Worm (Caenorhabditis elegans) whole organism, young adult: ENCODE data around the gene sca-1.

Source experiments
- B0261.1 ChIP-seq: sonication (generic microtip); optimal IDR thresholded peaks from 2 replicates; lab custom pipeline; 2016; ENCODE audit warnings: mild to moderate bottlenecking, missing genetic modification characterization, moderate library complexity, missing compliant biosample characterization
- C06A6.2 ChIP-seq: fragments of 200-800 bp; sonication (Bioruptor generic); conservative IDR thresholded peaks from 2 replicates; pipeline ENCODE4 v1.3.6; 2022; ENCODE audit warnings: missing genetic modification characterization, missing compliant biosample characterization
- F23B12.7 ChIP-seq: sonication (generic microtip); optimal IDR thresholded peaks from 2 replicates; lab custom pipeline; 2017; ENCODE audit warnings: missing genetic modification characterization, mild to moderate bottlenecking, missing compliant biosample characterization, antibody characterized with exemption, moderate library complexity; ENCODE audit not compliant: insufficient read depth
- F37B4.10 ChIP-seq: fragments of 200-800 bp; sonication (Bioruptor generic); IDR thresholded peaks from 2 replicates; pipeline ENCODE4 v1.3.6; 2022; ENCODE audit warnings: missing genetic modification characterization, missing compliant biosample characterization
- T07F8.4 ChIP-seq: sonication (generic microtip); optimal IDR thresholded peaks from 2 replicates; lab custom pipeline; 2016; ENCODE audit warnings: mild to moderate bottlenecking, missing genetic modification characterization, moderate library complexity, missing compliant biosample characterization
- Y53F4B.3 ChIP-seq: fragments of 200-800 bp; sonication (Bioruptor generic); IDR thresholded peaks from 2 replicates; pipeline ENCODE4 v1.3.6; 2022; ENCODE audit warnings: missing genetic modification reagents, missing genetic modification characterization, missing compliant biosample characterization
- attf-6 ChIP-seq: fragments of 200-800 bp; sonication (Bioruptor generic); IDR thresholded peaks from 2 replicates; pipeline ENCODE4 v1.3.6; 2022; ENCODE audit warnings: missing genetic modification reagents, missing genetic modification characterization, missing compliant biosample characterization
- ccch-3 ChIP-seq: fragments of 200-800 bp; sonication (Bioruptor generic); optimal IDR thresholded peaks from 2 replicates; lab custom pipeline; 2018; ENCODE audit warnings: mild to moderate bottlenecking, missing genetic modification characterization, missing compliant biosample characterization
- cebp-1 ChIP-seq, 2 experiments: fragments of 200-800 bp in 1 of 2; sonication (Bioruptor generic) in 1 of 2; sonication (generic microtip) in 1 of 2; IDR thresholded peaks in 1 of 2; optimal IDR thresholded peaks in 1 of 2; 2 replicates each; pipeline versions ENCODE4 v1.3.6 to Lab custom; 2017 to 2022; ENCODE audit warnings: missing compliant biosample characterization in 2 of 2, missing genetic modification characterization in 2 of 2, mild to moderate bottlenecking in 1 of 2, missing genetic modification reagents in 1 of 2, moderate library complexity in 1 of 2
- ceh-100 ChIP-seq: fragments of 200-800 bp; sonication (Bioruptor generic); IDR thresholded peaks from 2 replicates; pipeline ENCODE4 v1.3.6; 2022; ENCODE audit warnings: missing genetic modification reagents, missing genetic modification characterization, missing compliant biosample characterization
- ceh-91 ChIP-seq: fragments of 200-800 bp; sonication (Bioruptor generic); IDR thresholded peaks from 2 replicates; pipeline ENCODE4 v1.3.6; 2022; ENCODE audit warnings: missing genetic modification reagents, missing genetic modification characterization, missing compliant biosample characterization
- die-1 ChIP-seq: sonication (generic microtip); optimal IDR thresholded peaks from 2 replicates; lab custom pipeline; 2016; ENCODE audit warnings: missing genotype, mild to moderate bottlenecking, missing genetic modification characterization, missing compliant biosample characterization
- dox-1 ChIP-seq: fragments of 200-800 bp; sonication (Bioruptor generic); IDR thresholded peaks from 2 replicates; pipeline ENCODE4 v1.3.6; 2022; ENCODE audit warnings: missing genetic modification reagents, missing genetic modification characterization, missing compliant biosample characterization
- hlh-12 ChIP-seq: sonication (generic microtip); optimal IDR thresholded peaks from 2 replicates; lab custom pipeline; 2016; ENCODE audit warnings: missing genetic modification characterization, missing compliant biosample characterization
- hlh-26 ChIP-seq: fragments of 200-800 bp; sonication (Bioruptor generic); conservative IDR thresholded peaks from 2 replicates; pipeline ENCODE4 v1.3.6; 2022; ENCODE audit warnings: missing genetic modification reagents, missing genetic modification characterization, missing compliant biosample characterization
- hsf-1 ChIP-seq: fragments of 200-800 bp; sonication (Bioruptor generic); IDR thresholded peaks from 2 replicates; pipeline ENCODE4 v1.3.6; 2022; ENCODE audit warnings: missing genetic modification reagents, missing genetic modification characterization, missing compliant biosample characterization
- let-607 ChIP-seq, 2 experiments: fragments of 200-800 bp in 1 of 2; sonication (Bioruptor generic) in 1 of 2; sonication (generic microtip) in 1 of 2; optimal IDR thresholded peaks; 2 replicates each; lab custom pipeline; 2016 to 2018; ENCODE audit warnings: mild to moderate bottlenecking in 2 of 2, missing compliant biosample characterization in 2 of 2, missing genetic modification characterization in 2 of 2, moderate library complexity in 2 of 2, missing genotype in 1 of 2
- lin-35 ChIP-seq, 3 experiments: fragments of 150-350 bp in 2 of 3; sonication (generic microtip) in 1 of 3; optimal IDR thresholded peaks; 2 replicates each; lab custom pipeline; 2014 to 2018; ENCODE audit warnings: missing biosample characterization in 3 of 3, missing genetic modification characterization in 3 of 3, missing genetic modification reagents in 3 of 3
- mel-28 ChIP-seq: sonication (generic microtip); optimal IDR thresholded peaks from 2 replicates; lab custom pipeline; 2016; ENCODE audit warnings: borderline replicate concordance, mild to moderate bottlenecking, missing genetic modification characterization, missing compliant biosample characterization
- nfya-1 ChIP-seq: sonication (generic microtip); optimal IDR thresholded peaks from 2 replicates; lab custom pipeline; 2017; ENCODE audit warnings: antibody characterized with exemption, missing compliant biosample characterization, missing genetic modification characterization, borderline replicate concordance; ENCODE audit not compliant: insufficient read depth
- nfyb-1 ChIP-seq: fragments of 200-800 bp; sonication (Bioruptor generic); IDR thresholded peaks from 2 replicates; pipeline ENCODE4 v1.3.6; 2022; ENCODE audit warnings: missing genetic modification reagents, missing genetic modification characterization, missing compliant biosample characterization
- nhr-80 ChIP-seq: sonication (generic microtip); optimal IDR thresholded peaks from 2 replicates; lab custom pipeline; 2016; ENCODE audit warnings: missing genetic modification characterization, missing compliant biosample characterization
- pha-4 ChIP-seq: fragments of 150-350 bp; sonication (generic microtip); optimal IDR thresholded peaks from 2 replicates; lab custom pipeline; 2014; ENCODE audit warnings: missing biosample characterization, missing genetic modification reagents, missing genetic modification characterization
- rcor-1 ChIP-seq: fragments of 200-800 bp; sonication (Bioruptor generic); IDR thresholded peaks from 2 replicates; pipeline ENCODE4 v1.3.6; 2022; ENCODE audit warnings: missing genetic modification reagents, missing genetic modification characterization, missing compliant biosample characterization
- rec-8 ChIP-seq, 2 experiments: sonication (generic microtip); optimal IDR thresholded peaks; 2 replicates each; lab custom pipeline; 2016; ENCODE audit warnings: mild to moderate bottlenecking in 2 of 2, missing genetic modification characterization in 2 of 2, missing genetic modification reagents in 2 of 2, missing genotype in 2 of 2, missing biosample characterization in 1 of 2, missing compliant biosample characterization in 1 of 2, moderate library complexity in 1 of 2
- repo-1 ChIP-seq: sonication (generic microtip); optimal IDR thresholded peaks from 2 replicates; lab custom pipeline; 2017; ENCODE audit warnings: mild to moderate bottlenecking, missing genetic modification characterization, missing compliant biosample characterization
- rpc-1 ChIP-seq, 2 experiments: fragments of 150-350 bp in 1 of 2; sonication (generic microtip) in 1 of 2; optimal IDR thresholded peaks; 2 replicates each; lab custom pipeline; 2014 to 2018; ENCODE audit warnings: missing biosample characterization in 1 of 2, missing genetic modification characterization in 1 of 2, missing genetic modification reagents in 1 of 2, missing genotype in 1 of 2
- sea-2 ChIP-seq: fragments of 200-800 bp; sonication (Bioruptor generic); IDR thresholded peaks from 2 replicates; pipeline ENCODE4 v1.3.6; 2022; ENCODE audit warnings: missing genetic modification characterization, missing compliant biosample characterization
- snpc-4 ChIP-seq, 5 experiments: fragments of 150-350 bp in 1 of 5; sonication (generic microtip) in 4 of 5; optimal IDR thresholded peaks; 2 replicates each; lab custom pipeline; 2014 to 2018; ENCODE audit warnings: missing genetic modification characterization in 5 of 5, missing biosample characterization in 3 of 5, antibody characterized with exemption in 2 of 5, mild to moderate bottlenecking in 2 of 5, missing compliant biosample characterization in 2 of 5, missing genotype in 2 of 5, moderate library complexity in 2 of 5, missing genetic modification reagents in 1 of 5
- unc-130 ChIP-seq: sonication (generic microtip); optimal IDR thresholded peaks from 2 replicates; lab custom pipeline; 2016; ENCODE audit warnings: missing genetic modification reagents, missing genetic modification characterization, missing compliant biosample characterization
- xnd-1 ChIP-seq: sonication (generic microtip); optimal IDR thresholded peaks from 2 replicates; lab custom pipeline; 2016; ENCODE audit warnings: missing genotype, missing genetic modification reagents, missing genetic modification characterization, missing compliant biosample characterization
- zfh-2 ChIP-seq: fragments of 200-800 bp; sonication (Bioruptor generic); conservative IDR thresholded peaks from 2 replicates; pipeline ENCODE4 v1.3.6; 2022; ENCODE audit warnings: missing genetic modification reagents, missing genetic modification characterization, missing compliant biosample characterization
- ztf-26 ChIP-seq: sonication (generic microtip); optimal IDR thresholded peaks from 2 replicates; lab custom pipeline; 2017; ENCODE audit warnings: missing genetic modification characterization, missing compliant biosample characterization
- ztf-28 ChIP-seq: fragments of 200-800 bp; sonication (Bioruptor generic); IDR thresholded peaks from 2 replicates; pipeline ENCODE4 v1.3.6; 2022; ENCODE audit warnings: missing genetic modification reagents, missing genetic modification characterization, missing compliant biosample characterization
- ztf-3 ChIP-seq: fragments of 200-800 bp; sonication (Bioruptor generic); optimal IDR thresholded peaks from 2 replicates; lab custom pipeline; 2018; ENCODE audit warnings: mild to moderate bottlenecking, missing genetic modification characterization, missing compliant biosample characterization

The sca-1 gene

DNA sequence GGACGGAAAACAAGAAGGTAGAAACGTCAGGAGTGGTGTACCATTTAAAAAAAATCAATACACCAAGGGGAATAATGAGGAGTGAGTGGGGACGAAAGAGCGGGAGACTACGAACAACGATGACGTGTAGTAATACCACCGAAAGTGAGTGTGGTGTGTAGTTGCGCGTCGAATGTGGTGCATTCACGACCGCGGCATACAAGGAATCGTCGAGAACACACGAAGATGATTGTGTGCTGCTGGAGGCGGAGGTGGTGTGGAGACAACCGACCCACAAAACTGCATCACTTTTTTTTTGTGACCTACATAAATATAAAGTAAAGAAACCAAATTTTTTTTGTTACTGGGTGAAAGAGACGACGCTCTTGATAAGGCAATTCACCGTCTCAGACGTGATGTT lies 1.7 kb upstream of the sca-1 start (continued):
- TF ChIP-seq ztf-28 (no peak), ccch-3 (GFP tag; lab: Kevin White, UChicago) (no peak), rec-8 (tag; optimal IDR thresholded peaks at IDR 0.05; lab: Kevin White, UChicago) (no peak), die-1 (tag; lab: Kevin White, UChicago) (peak; percentile 24), hlh-26 (GFP tag; lab: Robert Waterston, UW) (no peak), F23B12.7 (tag; lab: Kevin White, UChicago) (no peak), cebp-1 (GFP tag; IDR thresholded peaks at IDR 0.05; lab: Robert Waterston, UW) (no peak), cebp-1 (tag; optimal IDR thresholded peaks at IDR 0.05; lab: Kevin White, UChicago) (peak; percentile 69), lin-35 (GFP tag; optimal IDR thresholded peaks at IDR 0.05; lab: Kevin White, UChicago) (peak in 1 of 3 experiments; percentile 18), ceh-100 (GFP tag; lab: Robert Waterston, UW) (no peak), xnd-1 (tag; lab: Kevin White, UChicago) (no peak), sea-2 (GFP tag; lab: Robert Waterston, UW) (no peak), hsf-1 (peak; percentile 74), F37B4.10 (GFP tag; lab: Robert Waterston, UW) (no peak), zfh-2 (GFP tag; lab: Robert Waterston, UW) (peak; percentile 54; the same call in 1 of the 2 replicates), nfyb-1 (GFP tag; lab: Robert Waterston, UW) (no peak), nhr-80 (tag; lab: Kevin White, UChicago) (peak; percentile 71), Y53F4B.3 (no peak), let-607 (tag; optimal IDR thresholded peaks at IDR 0.05; lab: Kevin White, UChicago) (peak; percentile 64 to 88), dox-1 (GFP tag; lab: Robert Waterston, UW) (peak; percentile 76), mel-28 (tag; lab: Kevin White, UChicago) (no peak), rpc-1 (optimal IDR thresholded peaks at IDR 0.05; lab: Kevin White, UChicago) (no peak), rpc-1 (tag; optimal IDR thresholded peaks at IDR 0.05; lab: Kevin White, UChicago) (no peak), nfya-1 (tag; lab: Kevin White, UChicago) (no peak), snpc-4 (GFP tag; optimal IDR thresholded peaks at IDR 0.05; lab: Kevin White, UChicago) (peak; percentile 5), snpc-4 (tag; optimal IDR thresholded peaks at IDR 0.05; lab: Kevin White, UChicago) (peak in 2 of 4 experiments; percentile 30 to 31), T07F8.4 (tag; lab: Kevin White, UChicago) (no peak), ceh-91 (GFP tag; lab: Robert Waterston, UW) (no peak), rcor-1 (GFP tag; lab: Robert Waterston, UW) (no peak)

DNA sequence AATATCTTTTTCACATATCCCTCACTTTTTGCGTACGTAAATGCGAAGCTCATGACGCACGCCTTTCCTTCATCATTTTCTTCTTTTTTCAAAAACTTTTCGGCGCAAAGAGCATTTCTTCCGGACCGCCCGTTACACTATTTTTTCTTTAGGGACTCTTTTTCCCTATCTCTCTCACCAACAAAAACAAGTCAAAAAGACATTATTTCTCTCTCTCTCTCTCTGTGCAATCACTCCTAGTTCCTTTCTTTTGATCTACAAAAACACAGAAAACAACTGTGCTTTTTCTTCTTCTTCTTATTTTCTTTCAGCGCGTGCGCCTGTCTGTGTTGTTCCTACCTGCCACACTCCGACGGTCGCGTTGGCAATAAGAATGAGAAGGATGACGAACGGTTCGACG lies 605 bp downstream of the sca-1 start:
- TF ChIP-seq dox-1 (GFP tag; lab: Robert Waterston, UW) = no peak
- TF ChIP-seq attf-6 = no peak
- no peak for TF ChIP-seq ztf-26 (tag; lab: Kevin White, UChicago)
- no peak for TF ChIP-seq unc-130 (GFP tag; lab: Kevin White, UChicago)
- TF ChIP-seq repo-1 (tag; lab: Kevin White, UChicago) = no peak
- no peak for TF ChIP-seq ztf-3
- TF ChIP-seq C06A6.2 (GFP tag; lab: Robert Waterston, UW) = no peak
- TF ChIP-seq pha-4 (tag; lab: Kevin White, UChicago) = no peak
- TF ChIP-seq hlh-12 = no peak
- no peak for TF ChIP-seq B0261.1 (tag; lab: Kevin White, UChicago)
- TF ChIP-seq, all 124 proteins: peak for 0
